Fruit fly (Drosophila melanogaster) whole organism, embryonic: ENCODE data around the gene CG46310.

Experiments used
- Ada2b ChIP-seq: fragments of 200-800 bp; sonication (Bioruptor generic); IDR thresholded peaks from 2 replicates; pipeline ENCODE4 v1.3.6; 2022; ENCODE audit warnings: missing biosample characterization, missing genetic modification characterization
- Adf1 ChIP-seq: fragments of 200-800 bp; sonication (Bioruptor generic); IDR thresholded peaks from 2 replicates; pipeline ENCODE4 v1.3.6; 2022; ENCODE audit warnings: missing biosample characterization, missing genetic modification characterization
- Atf-2 ChIP-seq: fragments of 200-800 bp; sonication (Bioruptor generic); optimal IDR thresholded peaks from 2 replicates; lab custom pipeline; 2016; ENCODE audit warnings: missing biosample characterization, missing genetic modification characterization
- Blimp-1 ChIP-seq: fragments of 200-800 bp; sonication (Bioruptor generic); optimal IDR thresholded peaks from 3 replicates; lab custom pipeline; 2018; ENCODE audit warnings: missing biosample characterization, missing genetic modification characterization, mild to moderate bottlenecking, moderate library complexity, missing genetic modification reagents
- CG11560 ChIP-seq: fragments of 200-800 bp; sonication (Bioruptor generic); IDR thresholded peaks from 3 replicates; pipeline ENCODE4 v1.3.6; 2022; ENCODE audit warnings: missing biosample characterization, missing genetic modification characterization
- CG11696 ChIP-seq: fragments of 200-800 bp; sonication (Bioruptor generic); IDR thresholded peaks from 2 replicates; pipeline ENCODE4 v1.3.6; 2022; ENCODE audit warnings: missing biosample characterization, missing genetic modification characterization
- CG12299 ChIP-seq: fragments of 200-800 bp; sonication (Bioruptor generic); optimal IDR thresholded peaks from 2 replicates; lab custom pipeline; 2018; ENCODE audit warnings: missing biosample characterization, mild to moderate bottlenecking, missing genetic modification characterization
- CG1233 ChIP-seq: fragments of 200-800 bp; sonication (Bioruptor generic); optimal IDR thresholded peaks from 4 replicates; lab custom pipeline; 2018; ENCODE audit warnings: missing biosample characterization, mild to moderate bottlenecking, missing genetic modification characterization
- CG13775 ChIP-seq: fragments of 200-800 bp; sonication (Bioruptor generic); optimal IDR thresholded peaks from 3 replicates; lab custom pipeline; 2017; ENCODE audit warnings: missing biosample characterization, mild to moderate bottlenecking, missing genetic modification characterization
- CG14710 ChIP-seq: fragments of 200-800 bp; sonication (Bioruptor generic); optimal IDR thresholded peaks from 3 replicates; lab custom pipeline; 2019; ENCODE audit warnings: missing biosample characterization, mild to moderate bottlenecking, missing genetic modification characterization, moderate library complexity
- CG16815 ChIP-seq: fragments of 200-800 bp; sonication (Bioruptor generic); optimal IDR thresholded peaks from 3 replicates; lab custom pipeline; 2017; ENCODE audit warnings: missing biosample characterization, mild to moderate bottlenecking, missing genetic modification characterization
- CG17186 ChIP-seq: fragments of 200-800 bp; sonication (Bioruptor generic); optimal IDR thresholded peaks from 3 replicates; lab custom pipeline; 2017; ENCODE audit warnings: missing biosample characterization, missing genetic modification reagents, missing genetic modification characterization
- CG17612 ChIP-seq: fragments of 200-800 bp; sonication (Bioruptor generic); IDR thresholded peaks from 2 replicates; pipeline ENCODE4 v1.3.6; 2022; ENCODE audit warnings: missing biosample characterization, missing genetic modification characterization
- CG33557 ChIP-seq: fragments of 200-800 bp; sonication (Bioruptor generic); optimal IDR thresholded peaks from 2 replicates; lab custom pipeline; 2019; ENCODE audit warnings: missing biosample characterization, mild to moderate bottlenecking, missing genetic modification characterization, moderate library complexity
- CG34376 ChIP-seq: fragments of 200-800 bp; sonication (Bioruptor generic); optimal IDR thresholded peaks from 2 replicates; lab custom pipeline; 2018; ENCODE audit warnings: missing biosample characterization, mild to moderate bottlenecking, missing genetic modification characterization
- CG3726 ChIP-seq: fragments of 200-800 bp; sonication (Bioruptor generic); IDR thresholded peaks from 3 replicates; pipeline ENCODE4, ENCODE4 v1.3.6; 2022; ENCODE audit warnings: missing biosample characterization, missing genetic modification characterization
- CG8924 ChIP-seq: fragments of 200-800 bp; optimal IDR thresholded peaks from 3 replicates; lab custom pipeline; 2019; ENCODE audit warnings: missing biosample characterization, mild to moderate bottlenecking, missing genetic modification characterization, moderate library complexity
- CG9876 ChIP-seq: fragments of 200-800 bp; sonication (Bioruptor generic); optimal IDR thresholded peaks from 2 replicates; lab custom pipeline; 2016; ENCODE audit warnings: missing biosample characterization, missing genetic modification characterization
- Dip3 ChIP-seq: fragments of 200-800 bp; sonication (Bioruptor generic); optimal IDR thresholded peaks from 3 replicates; lab custom pipeline; 2016; ENCODE audit warnings: missing biosample characterization, missing genetic modification characterization
- Ets65A ChIP-seq: fragments of 200-800 bp; sonication (Bioruptor generic); peaks from one replicate; lab custom pipeline; 2016; ENCODE audit warnings: missing biosample characterization, missing genetic modification characterization
- GATAe ChIP-seq: fragments of 200-800 bp; sonication (Bioruptor generic); conservative IDR thresholded peaks from 2 replicates; pipeline ENCODE4 v1.3.6; 2022; ENCODE audit warnings: missing biosample characterization, missing genetic modification characterization
- HLHmδ ChIP-seq: fragments of 200-800 bp; sonication (Bioruptor generic); optimal IDR thresholded peaks from 2 replicates; lab custom pipeline; 2018; ENCODE audit warnings: missing biosample characterization, mild to moderate bottlenecking, missing genetic modification characterization, moderate library complexity
- Hand ChIP-seq: fragments of 200-800 bp; sonication (Bioruptor generic); optimal IDR thresholded peaks from 2 replicates; lab custom pipeline; 2017; ENCODE audit warnings: mild to moderate bottlenecking, missing biosample characterization, missing genetic modification reagents, missing genetic modification characterization
- Lim3 ChIP-seq: fragments of 200-800 bp; sonication (Bioruptor generic); IDR thresholded peaks from 2 replicates; pipeline ENCODE4 v1.3.6; 2022; ENCODE audit warnings: missing biosample characterization, missing genetic modification characterization
- Lpt ChIP-seq: fragments of >200 bp; optimal IDR thresholded peaks from 2 replicates; lab custom pipeline; 2018; ENCODE audit warnings: missing biosample characterization, missing genetic modification characterization
- Meics ChIP-seq: fragments of 200-800 bp; sonication (Bioruptor generic); optimal IDR thresholded peaks from 2 replicates; lab custom pipeline; 2017; ENCODE audit warnings: missing biosample characterization, mild to moderate bottlenecking, missing genetic modification characterization
- NC2α ChIP-seq: fragments of 200-800 bp; sonication (Bioruptor generic); optimal IDR thresholded peaks from 2 replicates; lab custom pipeline; 2016; ENCODE audit warnings: missing biosample characterization, missing genetic modification characterization
- NfI ChIP-seq: fragments of 200-800 bp; sonication (Bioruptor generic); optimal IDR thresholded peaks from 3 replicates; lab custom pipeline; 2018; ENCODE audit warnings: missing biosample characterization, mild to moderate bottlenecking, missing genetic modification characterization, moderate library complexity
- Pdp1 ChIP-seq, 2 experiments: fragments of 200-800 bp; sonication (Bioruptor generic); optimal IDR thresholded peaks; 3 replicates each; lab custom pipeline; 2016; ENCODE audit warnings: missing biosample characterization in 2 of 2, missing genetic modification characterization in 2 of 2, mild to moderate bottlenecking in 1 of 2, moderate library complexity in 1 of 2
- Sry-β ChIP-seq: fragments of 200-800 bp; sonication (Bioruptor generic); optimal IDR thresholded peaks from 2 replicates; lab custom pipeline; 2018; ENCODE audit warnings: missing biosample characterization, mild to moderate bottlenecking, missing genetic modification characterization, moderate library complexity
- Stat92E ChIP-seq, 3 experiments: fragments of >200 bp in 2 of 3; fragments of 200-800 bp in 1 of 3; sonication (Bioruptor generic) in 1 of 3; optimal IDR thresholded peaks; 2 replicates each; lab custom pipeline; 2017 to 2019; ENCODE audit warnings: missing biosample characterization in 3 of 3, missing genetic modification characterization in 3 of 3, mild to moderate bottlenecking in 1 of 3, moderate library complexity in 1 of 3
- ac ChIP-seq: fragments of 200-800 bp; sonication (Bioruptor generic); optimal IDR thresholded peaks from 3 replicates; lab custom pipeline; 2017; ENCODE audit warnings: missing biosample characterization, mild to moderate bottlenecking, missing genetic modification characterization
- caup ChIP-seq: fragments of 200-800 bp; sonication (Bioruptor generic); optimal IDR thresholded peaks from 3 replicates; lab custom pipeline; 2017; ENCODE audit warnings: missing biosample characterization, mild to moderate bottlenecking, missing genetic modification characterization, moderate library complexity; ENCODE audit not compliant: severe bottlenecking
- cg ChIP-seq: fragments of 200-800 bp; sonication (Bioruptor generic); optimal IDR thresholded peaks from 3 replicates; lab custom pipeline; 2019; ENCODE audit warnings: missing biosample characterization, mild to moderate bottlenecking, missing genetic modification characterization, moderate library complexity
- danr ChIP-seq: fragments of 200-800 bp; sonication (Bioruptor generic); IDR thresholded peaks from 2 replicates; pipeline ENCODE4 v1.3.6; 2022; ENCODE audit warnings: missing biosample characterization, missing genetic modification characterization
- disco-r ChIP-seq: fragments of 200-800 bp; sonication (Bioruptor generic); optimal IDR thresholded peaks from 2 replicates; lab custom pipeline; 2016; ENCODE audit warnings: missing biosample characterization, missing genetic modification characterization
- exex ChIP-seq: fragments of 200-800 bp; sonication (Bioruptor generic); optimal IDR thresholded peaks from 4 replicates; lab custom pipeline; 2018; ENCODE audit warnings: missing biosample characterization, mild to moderate bottlenecking, missing genetic modification characterization, moderate library complexity
- fd96Cb ChIP-seq: fragments of 200-800 bp; sonication (Bioruptor generic); optimal IDR thresholded peaks from 2 replicates; lab custom pipeline; 2018; ENCODE audit warnings: missing biosample characterization, mild to moderate bottlenecking, missing genetic modification characterization, moderate library complexity
- gcm ChIP-seq: fragments of 200-800 bp; sonication (Bioruptor generic); optimal IDR thresholded peaks from 2 replicates; lab custom pipeline; 2019; ENCODE audit warnings: missing biosample characterization, mild to moderate bottlenecking, missing genetic modification characterization, moderate library complexity
- grn ChIP-seq: fragments of 200-800 bp; sonication (Bioruptor generic); optimal IDR thresholded peaks from 3 replicates; lab custom pipeline; 2017; ENCODE audit warnings: missing biosample characterization, missing genetic modification characterization
- gsb ChIP-seq: fragments of 200-800 bp; sonication (Bioruptor generic); IDR thresholded peaks from 2 replicates; pipeline ENCODE4 v1.3.6; 2022; ENCODE audit warnings: missing biosample characterization, missing genetic modification characterization
- gsb-n ChIP-seq: fragments of 200-800 bp; sonication (Bioruptor generic); optimal IDR thresholded peaks from 3 replicates; lab custom pipeline; 2018; ENCODE audit warnings: missing biosample characterization, mild to moderate bottlenecking, missing genetic modification characterization
- pb ChIP-seq: fragments of 200-800 bp; sonication (Bioruptor generic); optimal IDR thresholded peaks from 3 replicates; lab custom pipeline; 2016; ENCODE audit warnings: missing biosample characterization, missing genetic modification characterization
- row ChIP-seq: fragments of 200-800 bp; sonication (Bioruptor generic); IDR thresholded peaks from 3 replicates; pipeline ENCODE4 v1.3.6; 2022; ENCODE audit warnings: missing biosample characterization, missing genetic modification characterization
- salm ChIP-seq: fragments of 200-800 bp; sonication (Bioruptor generic); optimal IDR thresholded peaks from 2 replicates; lab custom pipeline; 2018; ENCODE audit warnings: missing biosample characterization, mild to moderate bottlenecking, missing genetic modification characterization
- sd ChIP-seq: fragments of 200-800 bp; sonication (Bioruptor generic); optimal IDR thresholded peaks from 3 replicates; lab custom pipeline; 2018; ENCODE audit warnings: missing biosample characterization, mild to moderate bottlenecking, missing genetic modification characterization, moderate library complexity
- sr ChIP-seq: fragments of 200-800 bp; sonication (Bioruptor generic); IDR thresholded peaks from 3 replicates; pipeline ENCODE4 v1.3.6; 2022; ENCODE audit warnings: missing biosample characterization, missing genetic modification characterization
- sug ChIP-seq: fragments of 200-800 bp; optimal IDR thresholded peaks from 2 replicates; lab custom pipeline; 2019; ENCODE audit warnings: missing biosample characterization, mild to moderate bottlenecking, missing genetic modification characterization, moderate library complexity
- vfl ChIP-seq: fragments of 200-800 bp; sonication (Bioruptor generic); optimal IDR thresholded peaks from 2 replicates; lab custom pipeline; 2016; ENCODE audit warnings: missing biosample characterization, missing genetic modification characterization
- zen2 ChIP-seq: fragments of 200-800 bp; sonication (Bioruptor generic); IDR thresholded peaks from 3 replicates; pipeline ENCODE4 v1.3.6; 2022; ENCODE audit warnings: missing biosample characterization, missing genetic modification characterization; ENCODE audit not compliant: partially characterized antibody

CG46310 gene

dm6 chr3R:23211745-23212254 is 38.1 kb downstream of the CG46310 start:
- TF ChIP-seq HLHmδ (GFP tag; lab: Kevin White, UChicago) (no peak), gcm (GFP tag; lab: Kevin White, UChicago) (peak; percentile 35), Sry-β (GFP tag; lab: Kevin White, UChicago) (peak; percentile 7), CG33557 (peak; percentile 9), Ets65A (no peak), CG13775 (GFP tag; lab: Kevin White, UChicago) (peak; percentile 43), zen2 (GFP tag; lab: Robert Waterston, UW) (no peak), grn (GFP tag; lab: Kevin White, UChicago) (no peak), CG1233 (peak; percentile 9), CG17186 (no peak), CG14710 (tag; lab: Kevin White, UChicago) (peak; percentile 63), CG11560 (tag; lab: Robert Waterston, UW) (no peak; the same call in 2 of the 3 replicates), CG3726 (GFP tag; lab: Robert Waterston, UW) (no peak), Adf1 (peak; percentile 87), NfI (GFP tag; lab: Kevin White, UChicago) (peak; percentile 5), Meics (GFP tag; lab: Kevin White, UChicago) (peak; percentile 76), danr (GFP tag; lab: Robert Waterston, UW) (no peak), Dip3 (GFP tag; lab: Kevin White, UChicago) (peak; percentile 4), Blimp-1 (GFP tag; lab: Kevin White, UChicago) (peak; percentile 60), caup (peak; percentile 15), row (GFP tag; lab: Robert Waterston, UW) (peak; percentile 76), ac (GFP tag; lab: Kevin White, UChicago) (no peak), Lim3 (no peak), GATAe (GFP tag; lab: Robert Waterston, UW) (no peak), CG9876 (GFP tag; lab: Kevin White, UChicago) (peak; percentile 22), gsb-n (tag; lab: Kevin White, UChicago) (peak; percentile 21), Lpt (GFP tag; lab: Kevin White, UChicago) (no peak), Pdp1 (GFP tag; optimal IDR thresholded peaks at IDR 0.05; lab: Kevin White, UChicago) (peak; percentile 40 to 52), cg (peak; percentile 32), gsb (GFP tag; lab: Robert Waterston, UW) (no peak), Stat92E (GFP tag; optimal IDR thresholded peaks at IDR 0.05; lab: Kevin White, UChicago) (no peak), sr (no peak), disco-r (GFP tag; lab: Kevin White, UChicago) (no peak), CG11696 (no peak), Ada2b (GFP tag; lab: Robert Waterston, UW) (peak; percentile 62), fd96Cb (tag; lab: Kevin White, UChicago) (peak; percentile 24), CG16815 (peak; percentile 19), exex (tag; lab: Kevin White, UChicago) (peak; percentile 38), NC2α (GFP tag; lab: Kevin White, UChicago) (no peak), CG34376 (GFP tag; lab: Kevin White, UChicago) (peak; percentile 5), Atf-2 (peak; percentile 5), sug (peak; percentile 45), vfl (GFP tag; lab: Kevin White, UChicago) (no peak), salm (tag; lab: Kevin White, UChicago) (peak; percentile 22), Hand (GFP tag; lab: Kevin White, UChicago) (peak; percentile 50), sd (tag; lab: Kevin White, UChicago) (no peak), CG17612 (GFP tag; lab: Robert Waterston, UW) (no peak), pb (GFP tag; lab: Kevin White, UChicago) (no peak), CG8924 (tag; lab: Kevin White, UChicago) (peak; percentile 65), CG12299 (tag; lab: Kevin White, UChicago) (no peak)
